Fruit fly (Drosophila melanogaster): ENCODE measurements around the gene Osi7.

- no peak for TF ChIP-seq CG33017 (tag; optimal IDR thresholded peaks at IDR 0.05)
- TF ChIP-seq ovo (GFP tag; optimal IDR thresholded peaks at IDR 0.05), result no peak
- TF ChIP-seq tj (GFP tag; optimal IDR thresholded peaks at IDR 0.05), result no peak
- no peak for TF ChIP-seq pad (GFP tag; optimal IDR thresholded peaks at IDR 0.05)
- no peak for TF ChIP-seq cnc (optimal IDR thresholded peaks at IDR 0.05)
- TF ChIP-seq Crg-1 (GFP tag; optimal IDR thresholded peaks at IDR 0.05), result no peak
- no peak for TF ChIP-seq bab1 (GFP tag; optimal IDR thresholded peaks at IDR 0.05)
- TF ChIP-seq CG14711 (tag; optimal IDR thresholded peaks at IDR 0.05), result no peak
- no peak for TF ChIP-seq CG7045 (GFP tag; optimal IDR thresholded peaks at IDR 0.05)
- TF ChIP-seq toe (GFP tag; optimal IDR thresholded peaks at IDR 0.05), result no peak
Measured at dm6 chr3R:6233104-6233503, 15.7 kb upstream of the Osi7 start.

All from whole organism, adult.